Worm (Caenorhabditis elegans) whole organism, dauer: ENCODE data around the gene cest-12.

Experiments used
- unc-62 ChIP-seq: sonication (generic microtip); optimal IDR thresholded peaks from 2 replicates; lab custom pipeline; 2017; ENCODE audit warnings: missing biosample characterization, missing genetic modification reagents, missing genetic modification characterization

The cest-12 gene

ce11 chrIII:12063934-12064333 lies 43.4 kb downstream of the cest-12 start:
- TF ChIP-seq unc-62 (GFP tag; lab: Kevin White, UChicago) = no peak

DNA sequence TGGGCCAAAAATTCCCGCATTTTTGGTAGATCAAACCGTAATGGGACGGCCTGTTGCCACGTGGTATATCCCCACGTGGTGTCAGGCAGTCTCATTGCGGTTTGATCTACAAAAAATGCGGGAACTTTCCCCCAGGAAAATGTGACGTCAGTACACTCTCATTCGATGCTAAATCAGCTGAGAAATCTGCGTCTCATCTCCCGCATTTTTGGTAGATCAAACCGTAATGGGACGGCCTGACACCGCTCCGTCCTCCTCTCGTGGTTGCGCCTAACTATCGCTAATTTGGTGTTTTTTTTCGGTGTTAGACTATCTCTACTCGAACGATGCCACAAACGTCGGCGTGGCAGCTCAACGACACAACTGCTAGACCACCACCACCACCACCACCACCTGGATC lies 45.9 kb downstream of the cest-12 start, which contains the start of gene zyg-8:
zyg-8 (plus strand) TSS at position 301 of the 400 bp plus-strand sequence.
- TF ChIP-seq unc-62 (GFP tag; lab: Kevin White, UChicago) = no peak

ce11 chrIII:12060092-12060491 lies 47.2 kb downstream of the cest-12 start:
- TF ChIP-seq unc-62 (GFP tag; lab: Kevin White, UChicago) = no peak

ce11 chrIII:12059521-12059920 lies 47.8 kb downstream of the cest-12 start:
- TF ChIP-seq unc-62 (GFP tag; lab: Kevin White, UChicago) = no peak

- TF ChIP-seq unc-62 (GFP tag; lab: Kevin White, UChicago) = no peak
These were observed 48.9 kb downstream of the cest-12 start, which contains the start of gene arx-3 for ce11 chrIII:12058429-12058828. arx-3 (minus strand) TSS chrIII:12058458.

ce11 chrIII:12052206-12052605 lies 55.1 kb downstream of the cest-12 start, which contains the start of gene Y79H2A.3:
Y79H2A.3 (minus strand) TSS chrIII:12052306.
- no peak for TF ChIP-seq unc-62 (GFP tag; lab: Kevin White, UChicago)
